Worm (Caenorhabditis elegans) whole organism, late embryonic: ENCODE results near the gene tbx-39.
"Not testable (repeated sequence)": the region's sequence is repeated elsewhere in the genome, so short reads cannot be mapped to it uniquely, and the experiment has no call there.

Experiments used
- C38D4.7 ChIP-seq: fragments of 200-800 bp; sonication (Bioruptor generic); optimal IDR thresholded peaks from 2 replicates; lab custom pipeline; 2018; ENCODE audit warnings: mild to moderate bottlenecking, missing genetic modification characterization, moderate library complexity, missing compliant biosample characterization
- T23F11.4 ChIP-seq: fragments of 200-800 bp; sonication (Bioruptor generic); optimal IDR thresholded peaks from 2 replicates; lab custom pipeline; 2018; ENCODE audit warnings: mild to moderate bottlenecking, missing genetic modification characterization, missing compliant biosample characterization
- ceh-14 ChIP-seq: sonication (generic microtip); optimal IDR thresholded peaks from 2 replicates; lab custom pipeline; 2016; ENCODE audit warnings: missing genotype, missing genetic modification characterization, missing compliant biosample characterization
- ceh-18 ChIP-seq: sonication (generic microtip); optimal IDR thresholded peaks from 2 replicates; lab custom pipeline; 2016; ENCODE audit warnings: missing genetic modification characterization, missing compliant biosample characterization
- ceh-2 ChIP-seq: sonication (generic microtip); optimal IDR thresholded peaks from 2 replicates; lab custom pipeline; 2016; ENCODE audit warnings: missing genotype, missing genetic modification characterization, missing compliant biosample characterization
- ceh-22 ChIP-seq: sonication (generic microtip); optimal IDR thresholded peaks from 2 replicates; lab custom pipeline; 2017; ENCODE audit warnings: missing biosample characterization, missing genetic modification characterization
- ceh-24 ChIP-seq: sonication (generic microtip); optimal IDR thresholded peaks from 2 replicates; lab custom pipeline; 2016; ENCODE audit warnings: mild to moderate bottlenecking, missing genetic modification characterization, missing compliant biosample characterization
- ceh-34 ChIP-seq: sonication (generic microtip); optimal IDR thresholded peaks from 2 replicates; lab custom pipeline; 2016; ENCODE audit warnings: mild to moderate bottlenecking, missing genetic modification characterization, missing compliant biosample characterization
- ceh-48 ChIP-seq: sonication (generic microtip); optimal IDR thresholded peaks from 2 replicates; lab custom pipeline; 2016; ENCODE audit warnings: missing genetic modification characterization, inconsistent platforms, missing compliant biosample characterization
- ceh-9 ChIP-seq: sonication (generic microtip); optimal IDR thresholded peaks from 2 replicates; lab custom pipeline; 2016; ENCODE audit warnings: mild to moderate bottlenecking, missing genetic modification characterization, inconsistent platforms, missing compliant biosample characterization
- elt-4 ChIP-seq: sonication (generic microtip); optimal IDR thresholded peaks from 2 replicates; lab custom pipeline; 2016; ENCODE audit warnings: missing genetic modification characterization, missing compliant biosample characterization
- ets-4 ChIP-seq: sonication (generic microtip); optimal IDR thresholded peaks from 2 replicates; lab custom pipeline; 2016; ENCODE audit warnings: missing genetic modification characterization, missing compliant biosample characterization
- fax-1 ChIP-seq: sonication (generic microtip); optimal IDR thresholded peaks from 2 replicates; lab custom pipeline; 2016; ENCODE audit warnings: missing genotype, missing genetic modification characterization, missing compliant biosample characterization
- fkh-10 ChIP-seq: fragments of 150-350 bp; optimal IDR thresholded peaks from 2 replicates; lab custom pipeline; 2014; ENCODE audit warnings: missing biosample characterization, missing genetic modification reagents, missing genetic modification characterization
- hlh-15 ChIP-seq: sonication (generic microtip); optimal IDR thresholded peaks from 2 replicates; lab custom pipeline; 2016; ENCODE audit warnings: missing genetic modification characterization, missing compliant biosample characterization
- hlh-30 ChIP-seq: sonication (generic microtip); optimal IDR thresholded peaks from 2 replicates; lab custom pipeline; 2017; ENCODE audit warnings: antibody characterized with exemption, missing genetic modification characterization, missing compliant biosample characterization; ENCODE audit not compliant: insufficient read depth
- hlh-8 ChIP-seq: sonication (generic microtip); optimal IDR thresholded peaks from 2 replicates; lab custom pipeline; 2016; ENCODE audit warnings: missing genotype, missing genetic modification characterization, missing compliant biosample characterization
- lim-6 ChIP-seq: sonication (generic microtip); optimal IDR thresholded peaks from 2 replicates; lab custom pipeline; 2016; ENCODE audit warnings: missing genetic modification characterization, missing compliant biosample characterization
- madf-2 ChIP-seq: sonication (generic microtip); optimal IDR thresholded peaks from 2 replicates; lab custom pipeline; 2017; ENCODE audit warnings: missing genetic modification characterization, missing compliant biosample characterization
- mec-3 ChIP-seq: sonication (generic microtip); optimal IDR thresholded peaks from 2 replicates; lab custom pipeline; 2016; ENCODE audit warnings: borderline replicate concordance, missing genetic modification characterization, missing compliant biosample characterization
- pat-9 ChIP-seq: fragments of 200-800 bp; sonication (Bioruptor generic); optimal IDR thresholded peaks from 2 replicates; lab custom pipeline; 2018; ENCODE audit warnings: mild to moderate bottlenecking, missing genetic modification characterization, moderate library complexity, missing compliant biosample characterization
- pax-1 ChIP-seq: fragments of 150-350 bp; optimal IDR thresholded peaks from 2 replicates; lab custom pipeline; 2014; ENCODE audit warnings: missing biosample characterization, missing genetic modification characterization
- pha-4 ChIP-seq: fragments of 150-350 bp; optimal IDR thresholded peaks from 2 replicates; lab custom pipeline; 2018; ENCODE audit warnings: missing biosample characterization, missing genetic modification reagents, missing genetic modification characterization
- pqm-1 ChIP-seq: sonication (generic microtip); optimal IDR thresholded peaks from 2 replicates; lab custom pipeline; 2016; ENCODE audit warnings: missing genetic modification characterization, missing compliant biosample characterization
- pros-1 ChIP-seq: fragments of 150-350 bp; optimal IDR thresholded peaks from 2 replicates; lab custom pipeline; 2014; ENCODE audit warnings: missing biosample characterization, missing genetic modification reagents, missing genetic modification characterization
- ref-2 ChIP-seq: sonication (generic microtip); optimal IDR thresholded peaks from 2 replicates; lab custom pipeline; 2016; ENCODE audit warnings: missing genetic modification characterization, missing compliant biosample characterization
- sdc-2 ChIP-seq: sonication (generic microtip); optimal IDR thresholded peaks from 2 replicates; lab custom pipeline; 2016; ENCODE audit warnings: missing genotype, missing genetic modification characterization, missing compliant biosample characterization
- syd-9 ChIP-seq: sonication (generic microtip); optimal IDR thresholded peaks from 2 replicates; lab custom pipeline; 2016; ENCODE audit warnings: mild to moderate bottlenecking, missing genetic modification characterization, moderate library complexity, missing compliant biosample characterization
- tbx-2 ChIP-seq: sonication (generic microtip); optimal IDR thresholded peaks from 2 replicates; lab custom pipeline; 2016; ENCODE audit warnings: missing genetic modification characterization, missing compliant biosample characterization
- ttx-3 ChIP-seq: sonication (generic microtip); optimal IDR thresholded peaks from 2 replicates; lab custom pipeline; 2016; ENCODE audit warnings: missing genetic modification reagents, missing genetic modification characterization, missing compliant biosample characterization
- unc-3 ChIP-seq, 2 experiments: fragments of 200-800 bp in 1 of 2; sonication (Bioruptor generic) in 1 of 2; sonication (generic microtip) in 1 of 2; conservative IDR thresholded peaks in 1 of 2; optimal IDR thresholded peaks in 1 of 2; 2 replicates each; pipeline versions ENCODE4 v1.3.6 to Lab custom; 2016 to 2022; ENCODE audit warnings: missing compliant biosample characterization in 2 of 2, missing genetic modification characterization in 2 of 2, missing genetic modification reagents in 1 of 2
- unc-42 ChIP-seq: sonication (generic microtip); optimal IDR thresholded peaks from 2 replicates; lab custom pipeline; 2016; ENCODE audit warnings: missing genotype, missing genetic modification characterization, missing compliant biosample characterization
- zip-5 ChIP-seq: sonication (generic microtip); optimal IDR thresholded peaks from 2 replicates; lab custom pipeline; 2016; ENCODE audit warnings: missing genetic modification characterization, missing compliant biosample characterization

tbx-39 gene

DNA sequence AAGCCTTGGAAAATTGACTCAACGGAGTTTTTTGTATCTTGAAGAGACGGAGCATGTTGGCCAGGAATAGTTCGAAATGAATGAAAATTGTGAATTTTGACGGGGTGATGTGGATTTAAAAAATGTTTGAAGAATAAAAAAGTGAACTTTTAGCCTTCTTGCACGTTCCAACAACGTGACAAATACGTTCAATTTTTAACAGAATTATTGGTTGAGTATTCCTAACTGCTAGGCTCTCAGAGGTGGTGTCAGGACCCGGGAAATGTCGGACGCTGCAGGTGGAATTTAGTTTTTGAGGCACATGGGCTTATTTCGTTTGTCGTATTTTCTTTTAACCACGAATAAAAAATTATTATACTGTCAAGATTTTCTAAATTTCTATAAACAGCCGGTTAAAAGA lies 4.7 kb upstream of the tbx-39 start, which contains the start of gene Y73F8A.14:
Y73F8A.14 (minus strand) TSS at position 101 of the 400 bp plus-strand sequence.
- TF ChIP-seq ceh-9 (tag; lab: Kevin White, UChicago); lim-6 (tag; lab: Kevin White, UChicago); unc-3 (GFP tag; conservative IDR thresholded peaks at IDR 0.05; lab: Robert Waterston, UW); unc-3 (tag; optimal IDR thresholded peaks at IDR 0.05; lab: Kevin White, UChicago): not testable (repeated sequence)

DNA sequence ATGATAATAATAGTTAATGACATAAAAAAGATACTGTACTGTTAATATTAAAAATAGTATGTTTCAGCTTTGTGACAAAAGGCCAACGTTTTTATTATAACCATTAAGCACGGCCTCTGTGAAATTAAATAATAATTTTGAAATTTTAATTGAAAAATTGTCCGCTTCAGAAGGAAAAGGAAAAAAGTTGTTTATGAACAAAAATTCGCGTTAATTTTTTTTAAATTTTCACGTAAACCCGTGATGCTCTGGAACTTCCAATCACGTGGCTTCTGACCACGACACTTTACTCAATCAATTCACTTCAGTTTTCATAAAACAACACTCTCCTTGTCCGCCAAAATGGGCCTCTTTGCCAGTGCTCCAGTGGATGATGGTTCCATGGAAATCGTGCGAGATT lies 2.4 kb upstream of the tbx-39 start, which contains the start of gene Y73F8A.15:
Y73F8A.15 (plus strand) TSS at position 301 of the 400 bp plus-strand sequence.
- TF ChIP-seq unc-42 (tag; lab: Kevin White, UChicago) (no peak), ceh-34 (tag; lab: Kevin White, UChicago) (no peak), ceh-48 (tag; lab: Kevin White, UChicago) (no peak), ceh-18 (tag; lab: Kevin White, UChicago) (no peak), ceh-24 (tag; lab: Kevin White, UChicago) (no peak), syd-9 (tag; lab: Kevin White, UChicago) (no peak), hlh-15 (no peak), pros-1 (no peak), ttx-3 (no peak), ref-2 (no peak), unc-3 (GFP tag; conservative IDR thresholded peaks at IDR 0.05; lab: Robert Waterston, UW) (no peak), unc-3 (tag; optimal IDR thresholded peaks at IDR 0.05; lab: Kevin White, UChicago) (no peak), fkh-10 (GFP tag; lab: Kevin White, UChicago) (no peak), mec-3 (tag; lab: Kevin White, UChicago) (no peak), ceh-9 (tag; lab: Kevin White, UChicago) (no peak), ets-4 (tag; lab: Kevin White, UChicago) (no peak), pha-4 (no peak), C38D4.7 (GFP tag; lab: Kevin White, UChicago) (no peak), sdc-2 (tag; lab: Kevin White, UChicago) (no peak)

DNA sequence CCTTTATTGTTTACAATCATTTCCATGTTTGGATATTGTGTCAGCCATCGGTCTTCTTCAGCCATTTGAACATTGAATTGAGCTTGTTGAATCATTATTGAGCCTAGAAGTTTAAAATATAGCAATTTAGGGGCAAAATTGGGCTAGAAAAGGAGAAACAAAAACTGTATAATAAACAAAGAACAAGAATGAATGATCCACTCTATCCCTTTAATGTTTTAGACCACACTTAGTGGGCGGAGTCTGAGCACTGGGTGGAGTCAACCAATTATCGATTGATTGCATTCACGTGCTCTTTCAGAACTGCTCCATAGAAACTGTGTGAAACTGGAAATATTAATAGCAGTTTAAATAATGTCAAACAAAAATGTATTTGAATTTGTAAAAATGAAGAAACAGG lies 4.4 kb downstream of the tbx-39 start, which contains the start of gene tbx-40:
tbx-40 (minus strand) TSS at position 101 of the 400 bp plus-strand sequence.
- TF ChIP-seq fax-1 (tag; lab: Kevin White, UChicago) (no peak), ceh-14 (tag; lab: Kevin White, UChicago) (no peak), pax-1 (no peak), ref-2 (no peak), mec-3 (tag; lab: Kevin White, UChicago) (no peak), C38D4.7 (GFP tag; lab: Kevin White, UChicago) (no peak), ceh-22 (tag; lab: Kevin White, UChicago) (no peak), hlh-8 (tag; lab: Kevin White, UChicago) (no peak), pat-9 (no peak), ceh-9 (tag; lab: Kevin White, UChicago) (no peak), zip-5 (tag; lab: Kevin White, UChicago) (no peak), ceh-2 (tag; lab: Kevin White, UChicago) (no peak), unc-3 (GFP tag; conservative IDR thresholded peaks at IDR 0.05; lab: Robert Waterston, UW) (no peak), unc-3 (tag; optimal IDR thresholded peaks at IDR 0.05; lab: Kevin White, UChicago) (no peak), pqm-1 (tag; lab: Kevin White, UChicago) (no peak), lim-6 (tag; lab: Kevin White, UChicago) (no peak), T23F11.4 (no peak), elt-4 (no peak), tbx-2 (no peak)
- TF ChIP-seq, all 69 proteins: peak for 0

DNA sequence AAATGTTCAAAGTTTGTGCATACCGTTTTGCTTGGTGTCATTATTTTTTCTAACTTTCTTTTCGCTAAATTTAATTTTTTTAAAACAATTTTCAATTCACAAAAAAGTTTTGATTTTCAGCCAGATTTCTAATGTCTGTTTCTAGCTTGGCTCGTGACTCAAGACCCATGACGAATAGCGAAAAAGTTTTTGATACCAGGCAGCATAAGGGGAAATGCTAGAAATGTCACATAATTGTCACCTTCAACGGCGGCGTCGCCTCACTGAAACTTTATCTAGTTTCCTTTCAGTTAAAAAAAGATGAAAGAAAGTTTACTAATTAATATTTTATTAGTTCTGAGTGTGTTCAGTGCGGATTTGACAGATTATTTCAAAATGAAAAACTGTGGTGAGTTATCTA lies 13.1 kb downstream of the tbx-39 start, which contains the start of gene irld-59:
irld-59 (plus strand) TSS at position 301 of the 400 bp plus-strand sequence.
- TF ChIP-seq hlh-30 = no peak
- TF ChIP-seq ceh-2 (tag; lab: Kevin White, UChicago) = no peak

DNA sequence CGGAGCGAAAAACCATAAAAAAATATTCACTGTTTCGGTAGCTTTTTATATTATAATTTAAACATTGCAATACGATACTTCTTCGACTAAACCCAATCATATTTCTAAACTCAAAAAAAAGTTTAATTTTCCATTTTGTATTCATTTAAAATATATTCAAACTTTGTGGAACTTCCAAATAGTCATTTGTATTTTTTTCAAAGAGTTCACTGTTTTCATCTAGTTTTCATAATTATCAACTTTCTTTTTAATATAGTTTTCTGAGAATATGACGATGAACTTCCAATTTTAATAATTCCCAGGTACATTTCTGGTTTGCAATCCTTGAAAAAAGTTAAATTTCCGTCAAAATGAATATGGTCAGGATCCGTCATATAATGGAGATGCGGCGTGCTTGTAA lies 37.6 kb downstream of the tbx-39 start, which contains the start of gene cpna-4:
cpna-4 (plus strand) TSS at position 301 of the 400 bp plus-strand sequence.
- no peak for TF ChIP-seq madf-2
